Worm (Caenorhabditis elegans): ENCODE measurements around the gene F29G9.1.

The F29G9.1 gene

DNA sequence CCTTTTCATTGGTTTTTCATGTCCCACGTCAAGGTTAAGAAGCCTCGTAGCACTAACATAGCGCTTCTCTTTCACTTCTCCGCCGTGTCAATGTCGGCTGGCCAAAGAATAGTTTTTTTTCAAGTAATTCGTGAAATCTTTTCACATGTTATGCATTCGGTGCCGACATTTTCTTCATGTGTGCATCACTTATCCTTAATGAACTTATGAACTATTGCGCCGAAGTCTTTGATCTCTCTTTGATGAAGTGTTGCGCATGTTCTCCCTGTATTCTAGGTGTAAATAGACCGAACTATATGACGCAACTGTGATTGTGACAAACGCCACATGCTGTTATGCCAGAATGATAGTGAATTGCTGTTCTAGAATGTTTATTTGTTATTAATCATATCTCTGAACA is 16.8 kb upstream of the F29G9.1 start:
- TF ChIP-seq hlh-30 (tag; optimal IDR thresholded peaks at IDR 0.05; ENCODE audit: insufficient read depth) = peak; percentile 30
- peak; percentile 12 for TF ChIP-seq nhr-48 (tag; optimal IDR thresholded peaks at IDR 0.05)
- no peak for TF ChIP-seq set-16 (GFP tag; IDR thresholded peaks at IDR 0.05)
- TF ChIP-seq php-3 (GFP tag; IDR thresholded peaks at IDR 0.05) = no peak
- no peak for TF ChIP-seq aha-1 (tag)
- TF ChIP-seq Y5F2A.4 (GFP tag; optimal IDR thresholded peaks at IDR 0.05) = no peak
- no peak for TF ChIP-seq ceh-82 (tag; optimal IDR thresholded peaks at IDR 0.05)
- TF ChIP-seq jun-1 (tag; optimal IDR thresholded peaks at IDR 0.05) = no peak
- TF ChIP-seq zfp-2 (tag; optimal IDR thresholded peaks at IDR 0.05) = no peak

DNA sequence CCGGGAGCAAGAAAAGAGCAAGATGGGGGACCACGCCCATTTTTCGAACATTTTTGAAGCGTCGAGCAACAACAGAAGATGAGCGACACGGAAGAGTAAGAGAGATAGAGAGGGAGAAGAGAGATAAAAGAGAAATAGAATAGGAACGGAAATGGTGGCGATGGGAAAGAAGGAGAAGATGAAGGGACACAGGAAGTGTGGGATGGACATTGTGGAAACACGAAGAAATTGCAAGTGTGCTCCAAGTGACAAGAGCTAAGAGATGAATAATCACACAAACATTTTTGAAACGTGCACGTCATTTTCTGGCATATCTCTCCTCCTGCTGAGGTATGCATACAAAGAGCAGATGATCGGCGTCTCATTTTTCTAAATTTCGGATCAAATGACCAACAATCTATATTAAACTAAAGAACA is 8.3 kb upstream of the F29G9.1 start:
- TF ChIP-seq mdl-1 (tag; optimal IDR thresholded peaks at IDR 0.05) = peak in 1 of 2 experiments; percentile 23
- TF ChIP-seq attf-4 (tag; optimal IDR thresholded peaks at IDR 0.05) = no peak
- TF ChIP-seq F49E8.2 (tag; optimal IDR thresholded peaks at IDR 0.05; ENCODE audit: borderline replicate concordance) = no peak
- TF ChIP-seq hmg-1.1 (GFP tag; IDR thresholded peaks at IDR 0.05) = 0 out of 2 replicates have a peak, but pooled peaks have one; percentile 16
- TF ChIP-seq dpl-1 (GFP tag; optimal IDR thresholded peaks at IDR 0.05) = no peak
- TF ChIP-seq dmd-8 (GFP tag; IDR thresholded peaks at IDR 0.05) = no peak
- TF ChIP-seq aly-2 (tag; optimal IDR thresholded peaks at IDR 0.05) = no peak
- TF ChIP-seq sdz-12 (GFP tag; optimal IDR thresholded peaks at IDR 0.05) = no peak
- TF ChIP-seq madf-9 (GFP tag; conservative IDR thresholded peaks at IDR 0.05) = no peak
- TF ChIP-seq nhr-28 (tag; optimal IDR thresholded peaks at IDR 0.05) = peak; percentile 11
- TF ChIP-seq saeg-2 (GFP tag; IDR thresholded peaks at IDR 0.05) = no peak
- 0 out of 2 replicates have a peak, but pooled peaks have one; percentile 8 for TF ChIP-seq dmd-6 (GFP tag; IDR thresholded peaks at IDR 0.05)
- no peak for TF ChIP-seq nhr-102 (tag; optimal IDR thresholded peaks at IDR 0.05)
- peak; percentile 12 to 42 for TF ChIP-seq lsy-2 (tag; optimal IDR thresholded peaks at IDR 0.05)
- TF ChIP-seq lir-3 (tag; optimal IDR thresholded peaks at IDR 0.05) = no peak
- TF ChIP-seq jun-1 (tag; optimal IDR thresholded peaks at IDR 0.05) = no peak
- TF ChIP-seq nhr-10 (tag; optimal IDR thresholded peaks at IDR 0.05) = no peak
- no peak for TF ChIP-seq tag-97 (GFP tag; IDR thresholded peaks at IDR 0.05)
- no peak for TF ChIP-seq snpc-4 (tag; optimal IDR thresholded peaks at IDR 0.05)
- TF ChIP-seq daf-16 (GFP tag; optimal IDR thresholded peaks at IDR 0.05) = peak in 1 of 2 experiments; percentile 27
- TF ChIP-seq daf-16 (tag; optimal IDR thresholded peaks at IDR 0.05) = no peak
- TF ChIP-seq hlh-11 (tag; optimal IDR thresholded peaks at IDR 0.05) = peak; percentile 56
- no peak for TF ChIP-seq arid-1 (GFP tag; conservative IDR thresholded peaks at IDR 0.05)
- no peak for TF ChIP-seq zip-11 (GFP tag; IDR thresholded peaks at IDR 0.05)
- TF ChIP-seq rbr-2 (tag; optimal IDR thresholded peaks at IDR 0.05) = peak; percentile 47
- no peak for TF ChIP-seq lin-39 (tag; optimal IDR thresholded peaks at IDR 0.05)
- TF ChIP-seq unc-62 (GFP tag; optimal IDR thresholded peaks at IDR 0.05 in 1 of 2) = peak in 1 of 2 experiments; percentile 99
- no peak for TF ChIP-seq unc-62 (tag; optimal IDR thresholded peaks at IDR 0.05)
- TF ChIP-seq egl-27 (tag; optimal IDR thresholded peaks at IDR 0.05) = no peak
- peak; percentile 50 for TF ChIP-seq nhr-11 (tag; optimal IDR thresholded peaks at IDR 0.05)
- TF ChIP-seq nhr-237 (tag; optimal IDR thresholded peaks at IDR 0.05) = no peak
- TF ChIP-seq Y48G9A.11 (GFP tag; IDR thresholded peaks at IDR 0.05) = no peak
- TF ChIP-seq hlh-30 (tag; optimal IDR thresholded peaks at IDR 0.05; ENCODE audit: insufficient read depth) = peak; percentile 40
- no peak for TF ChIP-seq F10B5.3 (tag; optimal IDR thresholded peaks at IDR 0.05)
- TF ChIP-seq ZK337.2 (GFP tag; IDR thresholded peaks at IDR 0.05) = no peak
- TF ChIP-seq skn-1 (tag; optimal IDR thresholded peaks at IDR 0.05) = no peak
- TF ChIP-seq mep-1 (tag; optimal IDR thresholded peaks at IDR 0.05) = peak; percentile 25
- TF ChIP-seq ama-1 (optimal IDR thresholded peaks at IDR 0.05) = no peak
- TF ChIP-seq hif-1 (tag; optimal IDR thresholded peaks at IDR 0.05) = peak in 1 of 2 experiments; percentile 70
- no peak for TF ChIP-seq Y75B8A.6 (GFP tag; IDR thresholded peaks at IDR 0.05)
- TF ChIP-seq nhr-41 (GFP tag; IDR thresholded peaks at IDR 0.05) = no peak
- no peak for TF ChIP-seq ztf-7 (tag; optimal IDR thresholded peaks at IDR 0.05)
- no peak for TF ChIP-seq daf-19 (GFP tag; conservative IDR thresholded peaks at IDR 0.05)
- no peak for TF ChIP-seq fkh-10 (GFP tag; optimal IDR thresholded peaks at IDR 0.05)
- no peak for TF ChIP-seq unc-130 (GFP tag; optimal IDR thresholded peaks at IDR 0.05)
